Worm (Caenorhabditis elegans): ENCODE measurements around the gene psme-3.

DNA sequence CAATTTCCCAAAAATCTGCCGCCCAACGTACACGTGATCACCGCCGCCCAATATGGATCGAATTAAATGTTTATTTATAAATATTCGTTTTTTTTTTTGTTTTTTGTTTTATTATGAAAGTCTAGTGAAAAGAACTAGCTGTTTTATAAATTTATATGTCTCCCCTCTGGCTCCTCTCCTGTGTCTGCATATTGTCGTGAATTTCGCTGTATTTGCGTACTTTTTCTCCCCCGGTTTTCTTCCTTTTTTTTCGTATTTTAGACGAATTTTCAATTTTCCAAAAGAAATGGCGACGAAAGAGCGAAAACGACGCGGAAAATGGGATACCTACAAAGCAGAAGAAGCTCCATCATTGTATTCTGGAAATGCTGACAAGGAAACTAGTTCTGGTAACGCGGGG lies 41.5 kb upstream of the psme-3 start, which contains the start of gene xpb-1:
- no peak for TF ChIP-seq pha-2 (tag; optimal IDR thresholded peaks at IDR 0.05)
- TF ChIP-seq ceh-18 (tag; optimal IDR thresholded peaks at IDR 0.05) = no peak

All from whole organism, late embryonic.